Fruit fly (Drosophila melanogaster) whole organism, embryonic: ENCODE data around the gene m-cup.

Source experiments
- CG11085 ChIP-seq: fragments of 200-800 bp; sonication (Bioruptor generic); IDR thresholded peaks from 2 replicates; pipeline ENCODE4 v1.3.6; 2022; ENCODE audit warnings: missing biosample characterization, missing genetic modification characterization
- CG11504 ChIP-seq: fragments of 200-800 bp; sonication (Bioruptor generic); optimal IDR thresholded peaks from 3 replicates; lab custom pipeline; 2019; ENCODE audit warnings: missing biosample characterization, mild to moderate bottlenecking, missing genetic modification characterization, moderate library complexity
- CG1529 ChIP-seq: fragments of 200-800 bp; sonication (Bioruptor generic); optimal IDR thresholded peaks from 3 replicates; lab custom pipeline; 2018; ENCODE audit warnings: missing biosample characterization, missing genetic modification characterization
- CG15696 ChIP-seq: fragments of 200-800 bp; sonication (Bioruptor generic); optimal IDR thresholded peaks from 2 replicates; lab custom pipeline; 2019; ENCODE audit warnings: missing biosample characterization, mild to moderate bottlenecking, missing genetic modification characterization, moderate library complexity
- CG18599 ChIP-seq: fragments of 200-800 bp; sonication (Bioruptor generic); optimal IDR thresholded peaks from 3 replicates; lab custom pipeline; 2017; ENCODE audit warnings: missing biosample characterization, missing genetic modification characterization, mild to moderate bottlenecking, moderate library complexity, missing genetic modification reagents
- CG2120 ChIP-seq: fragments of 200-800 bp; sonication (Bioruptor generic); optimal IDR thresholded peaks from 3 replicates; lab custom pipeline; 2016; ENCODE audit warnings: missing biosample characterization, missing genetic modification characterization
- CG2202 ChIP-seq: fragments of 200-800 bp; sonication (Bioruptor generic); optimal IDR thresholded peaks from 2 replicates; lab custom pipeline; 2018; ENCODE audit warnings: missing biosample characterization, mild to moderate bottlenecking, missing genetic modification characterization
- CG30403 ChIP-seq: fragments of 200-800 bp; sonication (Bioruptor generic); optimal IDR thresholded peaks from 3 replicates; lab custom pipeline; 2016; ENCODE audit warnings: missing biosample characterization, missing genetic modification characterization
- CG31441 ChIP-seq: fragments of 200-800 bp; sonication (Bioruptor generic); IDR thresholded peaks from 2 replicates; pipeline ENCODE4 v1.3.6; 2022; ENCODE audit warnings: missing biosample characterization, missing genetic modification characterization
- CG32532 ChIP-seq: fragments of 200-800 bp; sonication (Bioruptor generic); IDR thresholded peaks from 2 replicates; pipeline ENCODE4 v1.3.6; 2022; ENCODE audit warnings: missing biosample characterization, missing genetic modification characterization
- CG32772 ChIP-seq: fragments of 200-800 bp; sonication (Bioruptor generic); IDR thresholded peaks from 2 replicates; pipeline ENCODE4 v1.3.6; 2022; ENCODE audit warnings: missing biosample characterization, missing genetic modification characterization
- CG34376 ChIP-seq: fragments of 200-800 bp; sonication (Bioruptor generic); optimal IDR thresholded peaks from 2 replicates; lab custom pipeline; 2018; ENCODE audit warnings: missing biosample characterization, mild to moderate bottlenecking, missing genetic modification characterization
- CG9797 ChIP-seq: fragments of 200-800 bp; sonication (Bioruptor generic); optimal IDR thresholded peaks from 3 replicates; lab custom pipeline; 2018; ENCODE audit warnings: missing biosample characterization, mild to moderate bottlenecking, missing genetic modification characterization
- CG9876 ChIP-seq: fragments of 200-800 bp; sonication (Bioruptor generic); optimal IDR thresholded peaks from 2 replicates; lab custom pipeline; 2016; ENCODE audit warnings: missing biosample characterization, missing genetic modification characterization
- D19B ChIP-seq: fragments of 200-800 bp; sonication (Bioruptor generic); optimal IDR thresholded peaks from 2 replicates; lab custom pipeline; 2017; ENCODE audit warnings: missing biosample characterization, mild to moderate bottlenecking, missing genetic modification characterization
- Deaf1 ChIP-seq: fragments of 200-800 bp; optimal IDR thresholded peaks from 3 replicates; lab custom pipeline; 2019; ENCODE audit warnings: missing biosample characterization, mild to moderate bottlenecking, missing genetic modification characterization, moderate library complexity
- MESR4 ChIP-seq: fragments of 200-800 bp; sonication (Bioruptor generic); optimal IDR thresholded peaks from 2 replicates; lab custom pipeline; 2018; ENCODE audit warnings: missing biosample characterization, mild to moderate bottlenecking, missing genetic modification characterization, moderate library complexity
- Nf-YC ChIP-seq: fragments of 200-800 bp; optimal IDR thresholded peaks from 3 replicates; lab custom pipeline; 2019; ENCODE audit warnings: missing biosample characterization, mild to moderate bottlenecking, missing genetic modification characterization, moderate library complexity
- Rfx ChIP-seq: fragments of 200-800 bp; sonication (Bioruptor generic); IDR thresholded peaks from 2 replicates; pipeline ENCODE4 v1.3.6; 2022; ENCODE audit warnings: missing biosample characterization, missing genetic modification characterization
- Stat92E ChIP-seq, 3 experiments: fragments of >200 bp in 2 of 3; fragments of 200-800 bp in 1 of 3; sonication (Bioruptor generic) in 1 of 3; optimal IDR thresholded peaks; 2 replicates each; lab custom pipeline; 2017 to 2019; ENCODE audit warnings: missing biosample characterization in 3 of 3, missing genetic modification characterization in 3 of 3, mild to moderate bottlenecking in 1 of 3, moderate library complexity in 1 of 3
- bowl ChIP-seq: fragments of 200-800 bp; sonication (Bioruptor generic); IDR thresholded peaks from 2 replicates; pipeline ENCODE4 v1.3.6; 2022; ENCODE audit warnings: missing biosample characterization, missing genetic modification characterization
- cwo ChIP-seq: fragments of 200-800 bp; sonication (Bioruptor generic); optimal IDR thresholded peaks from 3 replicates; lab custom pipeline; 2017; ENCODE audit warnings: missing biosample characterization, missing genetic modification characterization, mild to moderate bottlenecking, moderate library complexity, missing genetic modification reagents
- exex ChIP-seq: fragments of 200-800 bp; sonication (Bioruptor generic); optimal IDR thresholded peaks from 4 replicates; lab custom pipeline; 2018; ENCODE audit warnings: missing biosample characterization, mild to moderate bottlenecking, missing genetic modification characterization, moderate library complexity
- fru ChIP-seq: fragments of >200 bp; optimal IDR thresholded peaks from 2 replicates; lab custom pipeline; 2017
- ind ChIP-seq: fragments of 200-800 bp; sonication (Bioruptor generic); optimal IDR thresholded peaks from 3 replicates; lab custom pipeline; 2016; ENCODE audit warnings: missing biosample characterization, missing genetic modification characterization
- kni ChIP-seq: fragments of 200-800 bp; sonication (Bioruptor generic); optimal IDR thresholded peaks from 3 replicates; lab custom pipeline; 2017; ENCODE audit warnings: mild to moderate bottlenecking, missing biosample characterization, missing genetic modification reagents, missing genetic modification characterization
- mirr ChIP-seq: fragments of 200-800 bp; sonication (Bioruptor generic); optimal IDR thresholded peaks from 3 replicates; lab custom pipeline; 2018; ENCODE audit warnings: missing biosample characterization, mild to moderate bottlenecking, missing genetic modification characterization
- pho ChIP-seq: fragments of 200-800 bp; sonication (Bioruptor generic); optimal IDR thresholded peaks from 2 replicates; lab custom pipeline; 2016; ENCODE audit warnings: missing biosample characterization, missing genetic modification characterization
- sc ChIP-seq, 3 experiments: fragments of >200 bp in 2 of 3; fragments of 200-800 bp in 1 of 3; sonication (Bioruptor generic) in 1 of 3; optimal IDR thresholded peaks; 2 replicates in 2 of 3; 3 replicates in 1 of 3; lab custom pipeline; 2017; ENCODE audit warnings: mild to moderate bottlenecking in 1 of 3, missing biosample characterization in 1 of 3, missing genetic modification characterization in 1 of 3, missing genetic modification reagents in 1 of 3
- schlank ChIP-seq: fragments of 200-800 bp; sonication (Bioruptor generic); optimal IDR thresholded peaks from 2 replicates; lab custom pipeline; 2018; ENCODE audit warnings: missing biosample characterization, mild to moderate bottlenecking, missing genetic modification characterization
- sr ChIP-seq: fragments of 200-800 bp; sonication (Bioruptor generic); IDR thresholded peaks from 3 replicates; pipeline ENCODE4 v1.3.6; 2022; ENCODE audit warnings: missing biosample characterization, missing genetic modification characterization
- stc ChIP-seq: fragments of 200-800 bp; sonication (Bioruptor generic); IDR thresholded peaks from 2 replicates; pipeline ENCODE4 v1.3.6; 2022; ENCODE audit warnings: missing biosample characterization, missing genetic modification characterization
- tio ChIP-seq: fragments of 200-800 bp; sonication (Bioruptor generic); optimal IDR thresholded peaks from 2 replicates; lab custom pipeline; 2017; ENCODE audit warnings: missing biosample characterization, missing genetic modification characterization, inconsistent platforms
- tup ChIP-seq: fragments of 200-800 bp; sonication (Bioruptor generic); optimal IDR thresholded peaks from 2 replicates; lab custom pipeline; 2016; ENCODE audit warnings: missing biosample characterization, mild to moderate bottlenecking, missing genetic modification characterization, moderate library complexity

m-cup gene

dm6 chr3R:17147647-17148244, 1.5 kb downstream of the m-cup start:
- TF ChIP-seq Nf-YC (tag; lab: Kevin White, UChicago) (no peak), CG32532 (peak; percentile 32; the same call in 1 of the 2 replicates), CG34376 (GFP tag; lab: Kevin White, UChicago) (peak; percentile 14), kni (GFP tag; lab: Kevin White, UChicago) (no peak), CG9876 (GFP tag; lab: Kevin White, UChicago) (no peak), CG2120 (GFP tag; lab: Kevin White, UChicago) (peak; percentile 10), D19B (GFP tag; lab: Kevin White, UChicago) (peak; percentile 85), CG18599 (GFP tag; lab: Kevin White, UChicago) (peak; percentile 30), exex (tag; lab: Kevin White, UChicago) (peak; percentile 47), cwo (GFP tag; lab: Kevin White, UChicago) (peak; percentile 94)

- TF ChIP-seq CG32772 (no peak), bowl (GFP tag; lab: Robert Waterston, UW) (0 out of 2 replicates have a peak, but pooled peaks have one; percentile 8), CG2202 (tag; lab: Kevin White, UChicago) (no peak), MESR4 (no peak), ind (GFP tag; lab: Kevin White, UChicago) (no peak), stc (no peak), exex (tag; lab: Kevin White, UChicago) (no peak), tup (GFP tag; lab: Kevin White, UChicago) (no peak), CG30403 (GFP tag; lab: Kevin White, UChicago) (no peak), CG11504 (no peak), sr (GFP tag; lab: Robert Waterston, UW) (0 out of 3 replicates have a peak, but pooled peaks have one; percentile 29)
Measured at dm6 chr3R:17142304-17142703, 6.9 kb downstream of the m-cup start, which contains the start of gene TwdlW. TSS of gene TwdlW (minus strand) at chr3R:17142404.

- TF ChIP-seq schlank (tag; lab: Kevin White, UChicago) (no peak), CG31441 (GFP tag; lab: Robert Waterston, UW) (no peak), CG11085 (no peak), CG9797 (GFP tag; lab: Kevin White, UChicago) (no peak), tio (GFP tag; lab: Kevin White, UChicago) (no peak), mirr (GFP tag; lab: Kevin White, UChicago) (no peak), fru (lab: Kevin White, UChicago) (no peak), CG1529 (no peak), sc (optimal IDR thresholded peaks at IDR 0.05; lab: Kevin White, UChicago) (no peak), sc (GFP tag; optimal IDR thresholded peaks at IDR 0.05; lab: Kevin White, UChicago) (no peak), Deaf1 (no peak), CG15696 (tag; lab: Kevin White, UChicago) (no peak), Rfx (GFP tag; lab: Robert Waterston, UW) (no peak), Stat92E (GFP tag; optimal IDR thresholded peaks at IDR 0.05; lab: Kevin White, UChicago) (no peak)
Measured at dm6 chr3R:17138699-17139098, 10.5 kb downstream of the m-cup start, which contains the start of gene CG5265. TSS of gene CG5265 (plus strand) at chr3R:17138999.

- no peak for TF ChIP-seq pho
Measured at dm6 chr3R:17137593-17137992, 11.6 kb downstream of the m-cup start, which contains the start of gene CG5255. TSS of gene CG5255 (plus strand) at chr3R:17137893.
